Worm (Caenorhabditis elegans): Measurements from ENCODE around the gene T16G12.6.

DNA sequence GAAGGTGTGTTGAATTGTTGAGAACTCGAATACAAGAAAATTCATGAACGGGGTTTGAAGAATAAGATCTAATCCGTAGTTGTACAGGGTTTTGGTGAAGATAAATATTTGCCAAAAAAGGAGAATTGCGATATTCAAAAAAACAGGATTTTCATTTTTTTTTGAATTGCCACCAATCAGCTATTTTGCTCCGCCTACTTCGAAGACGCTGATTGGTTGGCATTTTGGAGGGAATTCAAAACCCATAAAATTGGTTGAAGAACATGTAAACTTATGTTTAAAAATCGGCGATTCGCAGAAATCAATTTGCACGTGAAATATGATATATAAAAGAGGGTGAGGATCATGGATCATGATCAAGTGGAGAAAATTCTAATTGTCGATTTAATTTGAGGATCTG is 6.7 kb downstream of the T16G12.6 start:
- no peak for TF ChIP-seq Y53F4B.3 (GFP tag; IDR thresholded peaks at IDR 0.05)
- no peak for TF ChIP-seq nhr-27 (tag; optimal IDR thresholded peaks at IDR 0.05)
- TF ChIP-seq ztf-3 (GFP tag; optimal IDR thresholded peaks at IDR 0.05) = no peak
- no peak for TF ChIP-seq ama-1 (optimal IDR thresholded peaks at IDR 0.05)
- no peak for TF ChIP-seq ama-1 (GFP tag; optimal IDR thresholded peaks at IDR 0.05)
- TF ChIP-seq dpl-1 (GFP tag; optimal IDR thresholded peaks at IDR 0.05) = no peak
- no peak for TF ChIP-seq dpff-1 (tag; optimal IDR thresholded peaks at IDR 0.05)
- TF ChIP-seq lin-35 (GFP tag; optimal IDR thresholded peaks at IDR 0.05) = no peak
- no peak for TF ChIP-seq aptf-3 (GFP tag; IDR thresholded peaks at IDR 0.05)
